Fruit fly (Drosophila melanogaster) whole organism, embryonic: ENCODE data around the gene msb1l.

Experiments used
- Atf6 ChIP-seq: fragments of 200-800 bp; sonication (Bioruptor generic); IDR thresholded peaks from 2 replicates; pipeline ENCODE4 v1.3.6; 2022; ENCODE audit warnings: missing biosample characterization, missing genetic modification characterization
- Bdp1 ChIP-seq: fragments of 200-800 bp; sonication (Bioruptor generic); optimal IDR thresholded peaks from 3 replicates; lab custom pipeline; 2016; ENCODE audit warnings: missing biosample characterization, missing genetic modification characterization
- CG10267 ChIP-seq: fragments of 200-800 bp; sonication (Bioruptor generic); optimal IDR thresholded peaks from 2 replicates; lab custom pipeline; 2018; ENCODE audit warnings: missing biosample characterization, mild to moderate bottlenecking, missing genetic modification characterization, moderate library complexity
- CG11560 ChIP-seq: fragments of 200-800 bp; sonication (Bioruptor generic); IDR thresholded peaks from 3 replicates; pipeline ENCODE4 v1.3.6; 2022; ENCODE audit warnings: missing biosample characterization, missing genetic modification characterization
- CG13424 ChIP-seq: fragments of 200-800 bp; sonication (Bioruptor generic); optimal IDR thresholded peaks from 2 replicates; lab custom pipeline; 2019; ENCODE audit warnings: missing biosample characterization, mild to moderate bottlenecking, missing genetic modification characterization, moderate library complexity
- CG14050 ChIP-seq: fragments of 200-800 bp; sonication (Bioruptor generic); IDR thresholded peaks from 3 replicates; pipeline ENCODE4 v1.3.6; 2022; ENCODE audit warnings: missing biosample characterization, missing genetic modification characterization
- CG14441 ChIP-seq: fragments of 200-800 bp; sonication (Bioruptor generic); IDR thresholded peaks from 2 replicates; pipeline ENCODE4 v1.3.6; 2022; ENCODE audit warnings: missing biosample characterization, missing genetic modification characterization
- CG14667 ChIP-seq: fragments of 200-800 bp; sonication (Bioruptor generic); IDR thresholded peaks from 2 replicates; pipeline ENCODE4 v1.3.6; 2022; ENCODE audit warnings: missing biosample characterization, missing genetic modification characterization
- CG14710 ChIP-seq: fragments of 200-800 bp; sonication (Bioruptor generic); optimal IDR thresholded peaks from 3 replicates; lab custom pipeline; 2019; ENCODE audit warnings: missing biosample characterization, mild to moderate bottlenecking, missing genetic modification characterization, moderate library complexity
- CG16813 ChIP-seq: fragments of 200-800 bp; sonication (Bioruptor generic); IDR thresholded peaks from 3 replicates; pipeline ENCODE4 v1.3.6; 2022; ENCODE audit warnings: missing biosample characterization, missing genetic modification characterization; ENCODE audit not compliant: partially characterized antibody
- CG16815 ChIP-seq: fragments of 200-800 bp; sonication (Bioruptor generic); optimal IDR thresholded peaks from 3 replicates; lab custom pipeline; 2017; ENCODE audit warnings: missing biosample characterization, mild to moderate bottlenecking, missing genetic modification characterization
- CG17359 ChIP-seq: fragments of 200-800 bp; sonication (Bioruptor generic); optimal IDR thresholded peaks from 3 replicates; lab custom pipeline; 2018; ENCODE audit warnings: missing biosample characterization, mild to moderate bottlenecking, missing genetic modification characterization, moderate library complexity
- CG2199 ChIP-seq: fragments of 200-800 bp; sonication (Bioruptor generic); IDR thresholded peaks from 3 replicates; pipeline ENCODE4 v1.3.6; 2022; ENCODE audit warnings: missing biosample characterization, missing genetic modification characterization
- CG31388 ChIP-seq: fragments of 200-800 bp; sonication (Bioruptor generic); optimal IDR thresholded peaks from 2 replicates; lab custom pipeline; 2016; ENCODE audit warnings: missing biosample characterization, missing genetic modification characterization
- CG3281 ChIP-seq: fragments of 200-800 bp; sonication (Bioruptor generic); optimal IDR thresholded peaks from 3 replicates; lab custom pipeline; 2017; ENCODE audit warnings: missing biosample characterization, mild to moderate bottlenecking, missing genetic modification characterization
- CG33557 ChIP-seq: fragments of 200-800 bp; sonication (Bioruptor generic); optimal IDR thresholded peaks from 2 replicates; lab custom pipeline; 2019; ENCODE audit warnings: missing biosample characterization, mild to moderate bottlenecking, missing genetic modification characterization, moderate library complexity
- CG34376 ChIP-seq: fragments of 200-800 bp; sonication (Bioruptor generic); optimal IDR thresholded peaks from 2 replicates; lab custom pipeline; 2018; ENCODE audit warnings: missing biosample characterization, mild to moderate bottlenecking, missing genetic modification characterization
- CG4360 ChIP-seq: fragments of 200-800 bp; sonication (Bioruptor generic); IDR thresholded peaks from 2 replicates; pipeline ENCODE4 v1.3.6; 2022; ENCODE audit warnings: missing biosample characterization, missing genetic modification characterization
- CG5180 ChIP-seq: fragments of 200-800 bp; sonication (Bioruptor generic); optimal IDR thresholded peaks from 3 replicates; lab custom pipeline; 2017; ENCODE audit warnings: missing biosample characterization, missing genetic modification characterization, mild to moderate bottlenecking, moderate library complexity, missing genetic modification reagents
- CG6765 ChIP-seq: fragments of 200-800 bp; sonication (Bioruptor generic); optimal IDR thresholded peaks from 3 replicates; lab custom pipeline; 2017; ENCODE audit warnings: missing biosample characterization, mild to moderate bottlenecking, missing genetic modification characterization
- CG6813 ChIP-seq: fragments of 200-800 bp; sonication (Bioruptor generic); optimal IDR thresholded peaks from 2 replicates; lab custom pipeline; 2017; ENCODE audit warnings: missing biosample characterization, missing genetic modification characterization, mild to moderate bottlenecking, moderate library complexity, missing genetic modification reagents
- CG7271 ChIP-seq: fragments of 200-800 bp; sonication (Bioruptor generic); optimal IDR thresholded peaks from 2 replicates; lab custom pipeline; 2018; ENCODE audit warnings: missing biosample characterization, mild to moderate bottlenecking, missing genetic modification characterization, moderate library complexity
- D19A ChIP-seq: fragments of 200-800 bp; optimal IDR thresholded peaks from 3 replicates; lab custom pipeline; 2019; ENCODE audit warnings: missing biosample characterization, mild to moderate bottlenecking, missing genetic modification characterization, moderate library complexity
- D19B ChIP-seq: fragments of 200-800 bp; sonication (Bioruptor generic); optimal IDR thresholded peaks from 2 replicates; lab custom pipeline; 2017; ENCODE audit warnings: missing biosample characterization, mild to moderate bottlenecking, missing genetic modification characterization
- Dfd ChIP-seq, 2 experiments: fragments of >200 bp; optimal IDR thresholded peaks; 2 replicates each; lab custom pipeline; 2017; ENCODE audit warnings: missing biosample characterization in 2 of 2, missing genetic modification characterization in 2 of 2
- Dref ChIP-seq: fragments of 200-800 bp; sonication (Bioruptor generic); IDR thresholded peaks from 2 replicates; pipeline ENCODE4 v1.3.6; 2022; ENCODE audit warnings: missing biosample characterization, missing genetic modification characterization
- HmgZ ChIP-seq: fragments of 200-800 bp; sonication (Bioruptor generic); optimal IDR thresholded peaks from 2 replicates; lab custom pipeline; 2018; ENCODE audit warnings: missing biosample characterization, mild to moderate bottlenecking, missing genetic modification characterization
- Myb ChIP-seq: fragments of 200-800 bp; sonication (Bioruptor generic); optimal IDR thresholded peaks from 2 replicates; lab custom pipeline; 2016; ENCODE audit warnings: missing biosample characterization, missing genetic modification characterization
- Nf-YC ChIP-seq: fragments of 200-800 bp; optimal IDR thresholded peaks from 3 replicates; lab custom pipeline; 2019; ENCODE audit warnings: missing biosample characterization, mild to moderate bottlenecking, missing genetic modification characterization, moderate library complexity
- Ptx1 ChIP-seq: fragments of 200-800 bp; sonication (Bioruptor generic); IDR thresholded peaks from 2 replicates; pipeline ENCODE4 v1.3.6; 2022; ENCODE audit warnings: missing biosample characterization, missing genetic modification characterization
- Scr ChIP-seq: fragments of 200-800 bp; sonication (Bioruptor generic); IDR thresholded peaks from 2 replicates; pipeline ENCODE4 v1.3.6; 2022; ENCODE audit warnings: missing biosample characterization, missing genetic modification characterization; ENCODE audit not compliant: partially characterized antibody
- az2 ChIP-seq: fragments of 200-800 bp; sonication (Bioruptor generic); optimal IDR thresholded peaks from 3 replicates; lab custom pipeline; 2016; ENCODE audit warnings: missing biosample characterization, missing genetic modification characterization
- caup ChIP-seq: fragments of 200-800 bp; sonication (Bioruptor generic); optimal IDR thresholded peaks from 3 replicates; lab custom pipeline; 2017; ENCODE audit warnings: missing biosample characterization, mild to moderate bottlenecking, missing genetic modification characterization, moderate library complexity; ENCODE audit not compliant: severe bottlenecking
- crc ChIP-seq: fragments of 200-800 bp; sonication (Bioruptor generic); optimal IDR thresholded peaks from 2 replicates; lab custom pipeline; 2016; ENCODE audit warnings: missing biosample characterization, missing genetic modification characterization
- dpn ChIP-seq, 2 experiments: fragments of 200-800 bp; sonication (Bioruptor generic); optimal IDR thresholded peaks; 3 replicates each; lab custom pipeline; 2016; ENCODE audit warnings: missing biosample characterization in 2 of 2, missing genetic modification characterization in 2 of 2
- en ChIP-seq: fragments of 200-800 bp; sonication (Bioruptor generic); optimal IDR thresholded peaks from 2 replicates; lab custom pipeline; 2016; ENCODE audit warnings: missing biosample characterization, missing genetic modification characterization
- eve ChIP-seq, 2 experiments: fragments of >200 bp; optimal IDR thresholded peaks; 2 replicates each; lab custom pipeline; 2017; ENCODE audit warnings: missing biosample characterization in 2 of 2, missing genetic modification characterization in 2 of 2
- fd102C ChIP-seq: fragments of 200-800 bp; sonication (Bioruptor generic); optimal IDR thresholded peaks from 2 replicates; lab custom pipeline; 2018; ENCODE audit warnings: missing biosample characterization, mild to moderate bottlenecking, missing genetic modification characterization, moderate library complexity
- gcm ChIP-seq: fragments of 200-800 bp; sonication (Bioruptor generic); optimal IDR thresholded peaks from 2 replicates; lab custom pipeline; 2019; ENCODE audit warnings: missing biosample characterization, mild to moderate bottlenecking, missing genetic modification characterization, moderate library complexity
- grau ChIP-seq: fragments of 200-800 bp; optimal IDR thresholded peaks from 3 replicates; lab custom pipeline; 2019; ENCODE audit warnings: missing biosample characterization, mild to moderate bottlenecking, missing genetic modification characterization, moderate library complexity
- grn ChIP-seq: fragments of 200-800 bp; sonication (Bioruptor generic); optimal IDR thresholded peaks from 3 replicates; lab custom pipeline; 2017; ENCODE audit warnings: missing biosample characterization, missing genetic modification characterization
- p53 ChIP-seq: fragments of 200-800 bp; sonication (Bioruptor generic); optimal IDR thresholded peaks from 2 replicates; lab custom pipeline; 2016; ENCODE audit warnings: missing biosample characterization, missing genetic modification characterization
- pros ChIP-seq: fragments of 200-800 bp; sonication (Bioruptor generic); optimal IDR thresholded peaks from 3 replicates; lab custom pipeline; 2019; ENCODE audit warnings: missing biosample characterization, mild to moderate bottlenecking, missing genetic modification characterization, moderate library complexity
- psq ChIP-seq: fragments of 200-800 bp; sonication (Bioruptor generic); optimal IDR thresholded peaks from 2 replicates; lab custom pipeline; 2017; ENCODE audit warnings: missing biosample characterization, missing genetic modification characterization
- scrt ChIP-seq: fragments of 200-800 bp; sonication (Bioruptor generic); optimal IDR thresholded peaks from 2 replicates; lab custom pipeline; 2018; ENCODE audit warnings: missing biosample characterization, mild to moderate bottlenecking, missing genetic modification characterization, moderate library complexity
- ssp ChIP-seq: fragments of 200-800 bp; sonication (Bioruptor generic); IDR thresholded peaks from 2 replicates; pipeline ENCODE4 v1.3.6; 2022; ENCODE audit warnings: missing biosample characterization, missing genetic modification characterization
- tio ChIP-seq: fragments of 200-800 bp; sonication (Bioruptor generic); optimal IDR thresholded peaks from 2 replicates; lab custom pipeline; 2017; ENCODE audit warnings: missing biosample characterization, missing genetic modification characterization, inconsistent platforms
- tx ChIP-seq: fragments of 200-800 bp; sonication (Bioruptor generic); optimal IDR thresholded peaks from 2 replicates; lab custom pipeline; 2016; ENCODE audit warnings: missing biosample characterization, missing genetic modification characterization

The msb1l gene

dm6 chr2L:19546869-19547710, 30.4 kb upstream of the msb1l start, which contains the start of gene CG10337 (continued):
- TF ChIP-seq gcm (GFP tag; lab: Kevin White, UChicago), result peak; percentile 5
- TF ChIP-seq CG33557 (GFP tag; lab: Kevin White, UChicago), result no peak
- TF ChIP-seq CG6765 (GFP tag; lab: Kevin White, UChicago), result peak; percentile 65
- peak; percentile 31 for TF ChIP-seq grn (GFP tag; lab: Kevin White, UChicago)
- TF ChIP-seq crc (GFP tag; lab: Kevin White, UChicago), result no peak
- peak; percentile 11 for TF ChIP-seq scrt
- peak; percentile 54; the same call in 1 of the 2 replicates for TF ChIP-seq CG14441 (GFP tag; lab: Robert Waterston, UW)
- TF ChIP-seq CG13424 (tag; lab: Kevin White, UChicago), result peak; percentile 56
- TF ChIP-seq Ptx1, result peak; percentile 25; the same call in 1 of the 2 replicates
- peak; percentile 54 for TF ChIP-seq CG34376 (GFP tag; lab: Kevin White, UChicago)
- no peak for TF ChIP-seq Scr
- peak; percentile 36 for TF ChIP-seq D19B (GFP tag; lab: Kevin White, UChicago)
- TF ChIP-seq psq (GFP tag; lab: Kevin White, UChicago), result peak; percentile 86
- TF ChIP-seq CG11560, result no peak
- TF ChIP-seq CG7271, result no peak
- peak; percentile 56; the same call in 1 of the 2 replicates for TF ChIP-seq Atf6
- TF ChIP-seq Myb (GFP tag; lab: Kevin White, UChicago), result peak; percentile 24
- peak in 1 of 2 experiments; percentile 72 for TF ChIP-seq eve (GFP tag; optimal IDR thresholded peaks at IDR 0.05; lab: Kevin White, UChicago)
- peak; percentile 64 for TF ChIP-seq grau
- no peak for TF ChIP-seq CG16813 (GFP tag; lab: Robert Waterston, UW)
- TF ChIP-seq CG5180 (GFP tag; lab: Kevin White, UChicago), result peak; percentile 37
- peak; percentile 21 for TF ChIP-seq Bdp1
- TF ChIP-seq pros, result no peak
- peak; percentile 42 for TF ChIP-seq CG6813
- peak; percentile 64; the same call in 1 of the 3 replicates for TF ChIP-seq CG2199 (GFP tag; lab: Robert Waterston, UW)
- TF ChIP-seq fd102C (GFP tag; lab: Kevin White, UChicago), result no peak
- peak; percentile 28 for TF ChIP-seq Nf-YC (tag; lab: Kevin White, UChicago)
- TF ChIP-seq caup, result peak; percentile 53
- TF ChIP-seq HmgZ, result peak; percentile 18
- no peak for TF ChIP-seq Dfd (GFP tag; optimal IDR thresholded peaks at IDR 0.05; lab: Kevin White, UChicago)
- no peak for TF ChIP-seq CG31388
- peak; percentile 39 for TF ChIP-seq tx (GFP tag; lab: Kevin White, UChicago)
- no peak for TF ChIP-seq CG4360 (GFP tag; lab: Robert Waterston, UW)
- peak; percentile 40 for TF ChIP-seq D19A (tag; lab: Kevin White, UChicago)
- TF ChIP-seq p53 (GFP tag; lab: Kevin White, UChicago), result no peak
- no peak for TF ChIP-seq ssp
- TF ChIP-seq CG17359 (tag; lab: Kevin White, UChicago), result peak; percentile 42
- TF ChIP-seq CG10267 (tag; lab: Kevin White, UChicago), result peak; percentile 43
- TF ChIP-seq CG16815 (GFP tag; lab: Kevin White, UChicago), result no peak
- peak; percentile 25 for TF ChIP-seq CG14710 (tag; lab: Kevin White, UChicago)
- TF ChIP-seq dpn (GFP tag; optimal IDR thresholded peaks at IDR 0.05; lab: Kevin White, UChicago), result peak; percentile 26 to 29
- no peak for TF ChIP-seq CG14050 (GFP tag; lab: Robert Waterston, UW)
- TF ChIP-seq Dref (GFP tag; lab: Robert Waterston, UW), result no peak
- TF ChIP-seq az2 (GFP tag; lab: Kevin White, UChicago), result peak; percentile 11
- TF ChIP-seq en, result no peak
- TF ChIP-seq CG14667 (GFP tag; lab: Robert Waterston, UW), result peak; percentile 34; the same call in 1 of the 2 replicates
- peak; percentile 80 for TF ChIP-seq CG3281 (GFP tag; lab: Kevin White, UChicago)
- TF ChIP-seq tio (GFP tag; lab: Kevin White, UChicago), result no peak
